Worm (Caenorhabditis elegans) whole organism, L2 larva: ENCODE results near the gene R74.2.

Experiments used
- ama-1 ChIP-seq: fragments of 150-350 bp; optimal IDR thresholded peaks from 2 replicates; lab custom pipeline; 2018; ENCODE audit warnings: inconsistent platforms
- lin-13 ChIP-seq: fragments of 150-350 bp; optimal IDR thresholded peaks from 2 replicates; lab custom pipeline; 2014; ENCODE audit warnings: missing biosample characterization, missing genetic modification reagents, missing genetic modification characterization
- nhr-25 ChIP-seq: fragments of 150-350 bp; sonication (generic microtip); optimal IDR thresholded peaks from 3 replicates; lab custom pipeline; 2014; ENCODE audit warnings: missing biosample characterization, missing genetic modification characterization
- nhr-77 ChIP-seq: fragments of 150-350 bp; optimal IDR thresholded peaks from 2 replicates; lab custom pipeline; 2014; ENCODE audit warnings: missing biosample characterization, missing genetic modification characterization
- snpc-4 ChIP-seq: fragments of 150-350 bp; optimal IDR thresholded peaks from 2 replicates; lab custom pipeline; 2014; ENCODE audit warnings: missing biosample characterization, missing genetic modification characterization

DNA sequence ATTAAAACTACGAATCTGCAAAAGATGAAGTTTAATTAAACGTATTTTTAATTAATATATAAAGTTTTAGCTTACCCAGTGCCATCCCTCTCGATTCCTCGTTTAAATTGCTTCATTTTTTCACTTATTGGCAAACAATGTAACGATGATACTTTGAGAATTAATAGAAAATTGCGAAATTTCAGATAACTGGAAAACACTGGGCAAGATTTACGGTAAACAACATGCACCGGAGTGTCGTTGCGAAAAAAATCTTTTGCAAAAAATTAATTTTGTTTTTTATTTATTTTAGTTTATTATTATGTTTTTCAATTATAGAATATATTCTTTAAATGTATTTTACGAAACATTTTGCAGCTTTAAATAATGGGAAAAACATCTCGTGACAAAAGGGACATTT is 16.1 kb downstream of the R74.2 start, which contains the start of the genes pelo-1 and R74.7:
- no peak for TF ChIP-seq lin-13
- no peak for TF ChIP-seq snpc-4 (tag; lab: Kevin White, UChicago)
- TF ChIP-seq nhr-25 (tag; lab: Kevin White, UChicago) = peak; percentile 5
- no peak for TF ChIP-seq nhr-77 (tag; lab: Kevin White, UChicago)
- TF ChIP-seq ama-1 = no peak
